Fruit fly (Drosophila melanogaster) whole organism, embryonic: ENCODE results near the gene CG43797.
A peak's percentile ranks its signal among the peaks of the same experiment; 100 is the strongest.

Source experiments
- BEAF-32 ChIP-seq: fragments of 200-800 bp; sonication (Bioruptor generic); optimal IDR thresholded peaks from 3 replicates; lab custom pipeline; 2017; ENCODE audit warnings: missing biosample characterization, missing genetic modification characterization, mild to moderate bottlenecking, moderate library complexity, missing genetic modification reagents
- Blimp-1 ChIP-seq: fragments of 200-800 bp; sonication (Bioruptor generic); optimal IDR thresholded peaks from 3 replicates; lab custom pipeline; 2018; ENCODE audit warnings: missing biosample characterization, missing genetic modification characterization, mild to moderate bottlenecking, moderate library complexity, missing genetic modification reagents
- CG10431 ChIP-seq: fragments of 200-800 bp; sonication (Bioruptor generic); optimal IDR thresholded peaks from 3 replicates; lab custom pipeline; 2018; ENCODE audit warnings: missing biosample characterization, mild to moderate bottlenecking, missing genetic modification characterization
- CG10654 ChIP-seq: fragments of 200-800 bp; sonication (Bioruptor generic); optimal IDR thresholded peaks from 2 replicates; lab custom pipeline; 2016; ENCODE audit warnings: missing biosample characterization, missing genetic modification characterization
- CG12071 ChIP-seq: fragments of 200-800 bp; sonication (Bioruptor generic); optimal IDR thresholded peaks from 3 replicates; lab custom pipeline; 2018; ENCODE audit warnings: missing biosample characterization, mild to moderate bottlenecking, missing genetic modification characterization
- CG12219 ChIP-seq: fragments of 200-800 bp; sonication (Bioruptor generic); optimal IDR thresholded peaks from 3 replicates; lab custom pipeline; 2018; ENCODE audit warnings: missing biosample characterization, mild to moderate bottlenecking, missing genetic modification characterization
- CG17802 ChIP-seq: fragments of 200-800 bp; sonication (Bioruptor generic); optimal IDR thresholded peaks from 2 replicates; lab custom pipeline; 2018; ENCODE audit warnings: missing biosample characterization, mild to moderate bottlenecking, missing genetic modification characterization, moderate library complexity
- CG17829 ChIP-seq: fragments of 200-800 bp; optimal IDR thresholded peaks from 2 replicates; lab custom pipeline; 2019; ENCODE audit warnings: missing biosample characterization, mild to moderate bottlenecking, missing genetic modification characterization, moderate library complexity
- CG18476 ChIP-seq: fragments of 200-800 bp; sonication (Bioruptor generic); optimal IDR thresholded peaks from 2 replicates; lab custom pipeline; 2016; ENCODE audit warnings: missing biosample characterization, mild to moderate bottlenecking, missing genetic modification characterization
- CG18764 ChIP-seq: fragments of 200-800 bp; sonication (Bioruptor generic); optimal IDR thresholded peaks from 3 replicates; lab custom pipeline; 2016; ENCODE audit warnings: missing biosample characterization, missing genetic modification characterization
- CG2120 ChIP-seq: fragments of 200-800 bp; sonication (Bioruptor generic); optimal IDR thresholded peaks from 3 replicates; lab custom pipeline; 2016; ENCODE audit warnings: missing biosample characterization, missing genetic modification characterization
- CG2712 ChIP-seq: fragments of 200-800 bp; optimal IDR thresholded peaks from 3 replicates; lab custom pipeline; 2019; ENCODE audit warnings: missing biosample characterization, mild to moderate bottlenecking, missing genetic modification characterization, moderate library complexity
- CG3281 ChIP-seq: fragments of 200-800 bp; sonication (Bioruptor generic); optimal IDR thresholded peaks from 3 replicates; lab custom pipeline; 2017; ENCODE audit warnings: missing biosample characterization, mild to moderate bottlenecking, missing genetic modification characterization
- CG4617 ChIP-seq: fragments of 200-800 bp; sonication (Bioruptor generic); optimal IDR thresholded peaks from 3 replicates; lab custom pipeline; 2016; ENCODE audit warnings: missing biosample characterization, missing genetic modification characterization, borderline replicate concordance
- CG4730 ChIP-seq: fragments of 200-800 bp; sonication (Bioruptor generic); IDR thresholded peaks from 2 replicates; pipeline ENCODE4 v1.3.6; 2022; ENCODE audit warnings: missing biosample characterization, missing genetic modification characterization
- CG6175 ChIP-seq: fragments of 200-800 bp; sonication (Bioruptor generic); IDR thresholded peaks from 3 replicates; pipeline ENCODE4 v1.3.6; 2022; ENCODE audit warnings: missing biosample characterization, missing genetic modification characterization
- CG7839 ChIP-seq: fragments of 200-800 bp; sonication (Bioruptor generic); optimal IDR thresholded peaks from 3 replicates; lab custom pipeline; 2018; ENCODE audit warnings: missing biosample characterization, mild to moderate bottlenecking, missing genetic modification characterization, moderate library complexity
- CG7963 ChIP-seq: fragments of 200-800 bp; sonication (Bioruptor generic); IDR thresholded peaks from 3 replicates; pipeline ENCODE4 v1.3.6; 2022; ENCODE audit warnings: missing biosample characterization, missing genetic modification characterization; ENCODE audit not compliant: partially characterized antibody
- CG8359 ChIP-seq: fragments of 200-800 bp; sonication (Bioruptor generic); optimal IDR thresholded peaks from 2 replicates; lab custom pipeline; 2017; ENCODE audit warnings: missing biosample characterization, mild to moderate bottlenecking, missing genetic modification characterization, borderline replicate concordance
- Camta ChIP-seq: fragments of 200-800 bp; sonication (Bioruptor generic); optimal IDR thresholded peaks from 2 replicates; lab custom pipeline; 2016; ENCODE audit warnings: missing biosample characterization, missing genetic modification characterization
- CkIIα-i1 ChIP-seq: fragments of 200-800 bp; sonication (Bioruptor generic); IDR thresholded peaks from 2 replicates; pipeline ENCODE4 v1.3.6; 2022; ENCODE audit warnings: missing biosample characterization, missing genetic modification characterization
- Deaf1 ChIP-seq: fragments of 200-800 bp; optimal IDR thresholded peaks from 3 replicates; lab custom pipeline; 2019; ENCODE audit warnings: missing biosample characterization, mild to moderate bottlenecking, missing genetic modification characterization, moderate library complexity
- E2f1 ChIP-seq: fragments of 200-800 bp; sonication (Bioruptor generic); IDR thresholded peaks from 2 replicates; pipeline ENCODE4 v1.3.6; 2022; ENCODE audit warnings: missing biosample characterization, missing genetic modification characterization
- E2f2 ChIP-seq: fragments of 200-800 bp; sonication (Bioruptor generic); IDR thresholded peaks from 2 replicates; pipeline ENCODE4 v1.3.6; 2022; ENCODE audit warnings: missing biosample characterization, missing genetic modification characterization
- Hmx ChIP-seq: fragments of 200-800 bp; sonication (Bioruptor generic); optimal IDR thresholded peaks from 2 replicates; lab custom pipeline; 2016; ENCODE audit warnings: missing biosample characterization, missing genetic modification characterization
- Jarid2 ChIP-seq: fragments of 200-800 bp; sonication (Bioruptor generic); optimal IDR thresholded peaks from 3 replicates; lab custom pipeline; 2017; ENCODE audit warnings: mild to moderate bottlenecking, missing biosample characterization, missing genetic modification reagents, missing genetic modification characterization
- Lhr ChIP-seq: fragments of 200-800 bp; sonication (Bioruptor generic); optimal IDR thresholded peaks from 3 replicates; lab custom pipeline; 2017; ENCODE audit warnings: mild to moderate bottlenecking, missing biosample characterization, missing genetic modification reagents, missing genetic modification characterization
- Max ChIP-seq: fragments of 200-800 bp; sonication (Bioruptor generic); optimal IDR thresholded peaks from 2 replicates; lab custom pipeline; 2016; ENCODE audit warnings: missing biosample characterization, mild to moderate bottlenecking, missing genetic modification characterization
- Mes4 ChIP-seq: fragments of 200-800 bp; sonication (Bioruptor generic); optimal IDR thresholded peaks from 2 replicates; lab custom pipeline; 2016; ENCODE audit warnings: missing biosample characterization, missing genetic modification characterization
- Oaz ChIP-seq: fragments of 200-800 bp; sonication (Bioruptor generic); IDR thresholded peaks from 2 replicates; pipeline ENCODE4 v1.3.6; 2022; ENCODE audit warnings: missing biosample characterization, missing genetic modification characterization
- Opbp ChIP-seq: fragments of 200-800 bp; sonication (Bioruptor generic); IDR thresholded peaks from 3 replicates; pipeline ENCODE4 v1.3.6; 2022; ENCODE audit warnings: missing biosample characterization, missing genetic modification characterization; ENCODE audit not compliant: partially characterized antibody
- Usf ChIP-seq: fragments of 200-800 bp; sonication (Bioruptor generic); optimal IDR thresholded peaks from 2 replicates; lab custom pipeline; 2017; ENCODE audit warnings: missing genotype, missing biosample characterization, missing genetic modification characterization
- dimm ChIP-seq: fragments of 200-800 bp; sonication (Bioruptor generic); IDR thresholded peaks from 2 replicates; pipeline ENCODE4 v1.3.6; 2022; ENCODE audit warnings: missing biosample characterization, missing genetic modification characterization
- disco-r ChIP-seq: fragments of 200-800 bp; sonication (Bioruptor generic); optimal IDR thresholded peaks from 2 replicates; lab custom pipeline; 2016; ENCODE audit warnings: missing biosample characterization, missing genetic modification characterization
- fd3F ChIP-seq: fragments of 200-800 bp; sonication (Bioruptor generic); optimal IDR thresholded peaks from 2 replicates; lab custom pipeline; 2018; ENCODE audit warnings: missing biosample characterization, mild to moderate bottlenecking, missing genetic modification characterization, moderate library complexity
- hkb ChIP-seq, 2 experiments: fragments of 200-800 bp in 1 of 2; fragments of >200 bp in 1 of 2; sonication (Bioruptor generic) in 1 of 2; IDR thresholded peaks in 1 of 2; optimal IDR thresholded peaks in 1 of 2; 2 replicates each; pipeline versions ENCODE4 v1.3.6 to Lab custom; 2017 to 2022; ENCODE audit warnings: missing biosample characterization in 1 of 2, missing genetic modification characterization in 1 of 2
- kah ChIP-seq: fragments of 200-800 bp; sonication (Bioruptor generic); optimal IDR thresholded peaks from 2 replicates; lab custom pipeline; 2018; ENCODE audit warnings: missing biosample characterization, mild to moderate bottlenecking, missing genetic modification characterization
- klu ChIP-seq: fragments of 200-800 bp; sonication (Bioruptor generic); IDR thresholded peaks from 2 replicates; pipeline ENCODE4 v1.3.6; 2022; ENCODE audit warnings: missing biosample characterization, missing genetic modification characterization
- nau ChIP-seq: fragments of 200-800 bp; sonication (Bioruptor generic); optimal IDR thresholded peaks from 3 replicates; lab custom pipeline; 2017; ENCODE audit warnings: missing biosample characterization, mild to moderate bottlenecking, missing genetic modification characterization, missing genetic modification reagents
- nmo ChIP-seq: fragments of 200-800 bp; sonication (Bioruptor generic); optimal IDR thresholded peaks from 2 replicates; lab custom pipeline; 2018; ENCODE audit warnings: missing biosample characterization, mild to moderate bottlenecking, missing genetic modification characterization, moderate library complexity
- onecut ChIP-seq: fragments of 200-800 bp; sonication (Bioruptor generic); IDR thresholded peaks from 2 replicates; pipeline ENCODE4 v1.3.6; 2022; ENCODE audit warnings: missing biosample characterization, missing genetic modification characterization
- phol ChIP-seq: fragments of 200-800 bp; sonication (Bioruptor generic); optimal IDR thresholded peaks from 3 replicates; lab custom pipeline; 2018; ENCODE audit warnings: missing biosample characterization, mild to moderate bottlenecking, missing genetic modification characterization, moderate library complexity
- pita ChIP-seq: fragments of 200-800 bp; sonication (Bioruptor generic); optimal IDR thresholded peaks from 2 replicates; lab custom pipeline; 2017; ENCODE audit warnings: missing biosample characterization, mild to moderate bottlenecking, missing genetic modification characterization
- pnt ChIP-seq: fragments of 200-800 bp; sonication (Bioruptor generic); optimal IDR thresholded peaks from 3 replicates; lab custom pipeline; 2016; ENCODE audit warnings: missing biosample characterization, missing genetic modification characterization
- scrt ChIP-seq: fragments of 200-800 bp; sonication (Bioruptor generic); optimal IDR thresholded peaks from 2 replicates; lab custom pipeline; 2018; ENCODE audit warnings: missing biosample characterization, mild to moderate bottlenecking, missing genetic modification characterization, moderate library complexity
- sens-2 ChIP-seq: fragments of 200-800 bp; sonication (Bioruptor generic); IDR thresholded peaks from 2 replicates; pipeline ENCODE4 v1.3.6; 2022; ENCODE audit warnings: missing biosample characterization, missing genetic modification characterization
- slou ChIP-seq: fragments of 200-800 bp; sonication (Bioruptor generic); optimal IDR thresholded peaks from 3 replicates; lab custom pipeline; 2016; ENCODE audit warnings: missing biosample characterization, missing genetic modification characterization
- tup ChIP-seq: fragments of 200-800 bp; sonication (Bioruptor generic); optimal IDR thresholded peaks from 2 replicates; lab custom pipeline; 2016; ENCODE audit warnings: missing biosample characterization, mild to moderate bottlenecking, missing genetic modification characterization, moderate library complexity

The CG43797 gene

DNA sequence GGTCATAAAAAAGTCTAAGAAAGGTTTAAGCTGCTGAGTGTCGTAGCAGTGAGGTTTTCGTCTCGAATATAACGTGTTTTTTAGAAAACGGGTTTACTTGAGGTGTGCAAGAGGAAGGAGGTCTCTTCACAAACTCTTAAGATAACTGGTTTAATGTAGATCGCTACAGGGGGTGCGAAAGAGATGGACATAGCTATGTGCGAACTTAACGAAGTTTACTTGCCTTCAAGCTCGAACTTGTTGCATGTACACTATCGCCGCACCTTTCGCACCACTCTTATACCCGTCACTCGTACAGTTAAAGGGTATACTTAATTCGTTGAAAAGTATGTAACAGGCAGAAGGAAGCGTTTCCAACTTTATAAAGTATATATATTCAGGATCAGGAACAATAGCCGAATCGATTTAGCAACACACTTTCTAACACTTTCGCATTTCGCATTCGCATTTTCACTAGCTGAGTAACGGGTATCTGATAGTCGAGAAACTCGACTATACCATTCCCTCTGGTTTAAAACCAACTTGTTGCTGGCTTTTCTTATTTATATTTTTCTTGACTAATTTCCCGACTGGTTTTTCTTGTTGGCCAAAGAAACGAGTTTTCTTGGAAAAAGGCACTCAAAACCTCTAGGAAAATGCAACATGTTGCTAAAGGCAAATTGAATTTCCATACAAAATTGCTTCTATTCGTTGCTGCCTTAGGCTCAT, 30.6 kb downstream of the CG43797 start (continued):
- TF ChIP-seq CG4617 (GFP tag; lab: Kevin White, UChicago): peak; percentile 43
- TF ChIP-seq onecut (GFP tag; lab: Robert Waterston, UW): peak; percentile 78
- peak; percentile 80 for TF ChIP-seq Mes4 (GFP tag; lab: Kevin White, UChicago)
- peak; percentile 20 for TF ChIP-seq Jarid2 (GFP tag; lab: Kevin White, UChicago)
- peak; percentile 69 for TF ChIP-seq Lhr
- TF ChIP-seq pita (GFP tag; lab: Kevin White, UChicago): no peak
- peak; percentile 88 for TF ChIP-seq phol
- peak; percentile 87 for TF ChIP-seq pnt
- TF ChIP-seq CG17802: peak; percentile 61
- peak; percentile 63 for TF ChIP-seq scrt (GFP tag; lab: Kevin White, UChicago)
- peak; percentile 69 for TF ChIP-seq tup (GFP tag; lab: Kevin White, UChicago)
- TF ChIP-seq CG18764 (GFP tag; lab: Kevin White, UChicago): peak; percentile 66
- peak; percentile 50 for TF ChIP-seq Deaf1 (tag; lab: Kevin White, UChicago)
- peak; percentile 54 for TF ChIP-seq kah (GFP tag; lab: Kevin White, UChicago)
- TF ChIP-seq CG8359 (GFP tag; lab: Kevin White, UChicago): peak; percentile 58
- peak; percentile 61 for TF ChIP-seq E2f2 (GFP tag; lab: Robert Waterston, UW)
- peak; percentile 41 for TF ChIP-seq slou
- peak; percentile 72 for TF ChIP-seq Oaz
- TF ChIP-seq sens-2 (GFP tag; lab: Robert Waterston, UW): peak; percentile 87
- TF ChIP-seq Usf (GFP tag; lab: Kevin White, UChicago): peak; percentile 65
- TF ChIP-seq dimm (GFP tag; lab: Robert Waterston, UW): peak; percentile 80
- peak; percentile 84 for TF ChIP-seq CG12219 (GFP tag; lab: Kevin White, UChicago)
- TF ChIP-seq CG6175 (GFP tag; lab: Robert Waterston, UW): no peak
- TF ChIP-seq Opbp (GFP tag; lab: Robert Waterston, UW): peak; percentile 23; the same call in 1 of the 3 replicates
- peak; percentile 94 for TF ChIP-seq CG7963
- peak; percentile 58 for TF ChIP-seq CG10654 (GFP tag; lab: Kevin White, UChicago)
- peak; percentile 70 for TF ChIP-seq CG12071 (GFP tag; lab: Kevin White, UChicago)
- TF ChIP-seq CG2712 (tag; lab: Kevin White, UChicago): peak; percentile 94
- TF ChIP-seq CG18476 (GFP tag; lab: Kevin White, UChicago): peak; percentile 77
- peak; percentile 67 for TF ChIP-seq Max (GFP tag; lab: Kevin White, UChicago)
- TF ChIP-seq CG7839 (tag; lab: Kevin White, UChicago): peak; percentile 90
- TF ChIP-seq CG3281 (GFP tag; lab: Kevin White, UChicago): peak; percentile 45
- TF ChIP-seq BEAF-32: no peak
- TF ChIP-seq Camta (GFP tag; lab: Kevin White, UChicago): peak; percentile 83
- TF ChIP-seq hkb (optimal IDR thresholded peaks at IDR 0.05; lab: Kevin White, UChicago): no peak
- TF ChIP-seq hkb (GFP tag; IDR thresholded peaks at IDR 0.05; lab: Robert Waterston, UW): peak; percentile 83
- peak; percentile 66 for TF ChIP-seq CG10431 (GFP tag; lab: Kevin White, UChicago)
- TF ChIP-seq CkIIα-i1 (GFP tag; lab: Robert Waterston, UW): peak; percentile 28; the same call in 1 of the 2 replicates
- TF ChIP-seq nau (GFP tag; lab: Kevin White, UChicago): peak; percentile 52
- TF ChIP-seq disco-r (GFP tag; lab: Kevin White, UChicago): peak; percentile 57
- peak; percentile 92 for TF ChIP-seq CG17829
- TF ChIP-seq CG2120: peak; percentile 75
- TF ChIP-seq Blimp-1 (GFP tag; lab: Kevin White, UChicago): peak; percentile 80
- TF ChIP-seq fd3F (GFP tag; lab: Kevin White, UChicago): peak; percentile 49
- TF ChIP-seq CG4730 (GFP tag; lab: Robert Waterston, UW): peak; percentile 75
- no peak for TF ChIP-seq Hmx (GFP tag; lab: Kevin White, UChicago)
- TF ChIP-seq nmo (GFP tag; lab: Kevin White, UChicago): peak; percentile 92
- peak; percentile 31; the same call in 1 of the 2 replicates for TF ChIP-seq klu
- peak; percentile 88 for TF ChIP-seq E2f1 (GFP tag; lab: Robert Waterston, UW)
